Fruit fly (Drosophila melanogaster): ENCODE measurements around the gene Tie.

The Tie gene

dm6 chr3L:4474946-4475470, 56.9 kb downstream of the Tie start (continued):
- no peak for TF ChIP-seq pita (GFP tag; optimal IDR thresholded peaks at IDR 0.05)
- TF ChIP-seq ssp (GFP tag; IDR thresholded peaks at IDR 0.05), result no peak
- TF ChIP-seq CG4617 (GFP tag; optimal IDR thresholded peaks at IDR 0.05; ENCODE audit: borderline replicate concordance), result peak; percentile 40
- TF ChIP-seq pho (GFP tag; optimal IDR thresholded peaks at IDR 0.05), result peak; percentile 33
- no peak for TF ChIP-seq Antp (GFP tag; optimal IDR thresholded peaks at IDR 0.05)
- peak; percentile 77 for TF ChIP-seq CG10209 (GFP tag; optimal IDR thresholded peaks at IDR 0.05)
- no peak for TF ChIP-seq amos (GFP tag; IDR thresholded peaks at IDR 0.05; ENCODE audit: partially characterized antibody)
- peak; percentile 91 for TF ChIP-seq Vsx1 (GFP tag; optimal IDR thresholded peaks at IDR 0.05)
- TF ChIP-seq Bteb2 (GFP tag; optimal IDR thresholded peaks at IDR 0.05), result peak; percentile 78
- TF ChIP-seq Dip3 (GFP tag; optimal IDR thresholded peaks at IDR 0.05), result peak; percentile 42
- TF ChIP-seq CG11695 (GFP tag; IDR thresholded peaks at IDR 0.05), result 0 out of 3 replicates have a peak, but pooled peaks have one; percentile 44
- TF ChIP-seq CTCF (GFP tag; optimal IDR thresholded peaks at IDR 0.05), result peak; percentile 69
- peak; percentile 71 for TF ChIP-seq sqz (GFP tag; optimal IDR thresholded peaks at IDR 0.05)
- peak; percentile 65 for TF ChIP-seq ttk (GFP tag; IDR thresholded peaks at IDR 0.05)
- TF ChIP-seq kah (GFP tag; optimal IDR thresholded peaks at IDR 0.05), result peak; percentile 81
- TF ChIP-seq wor (GFP tag; IDR thresholded peaks at IDR 0.05), result no peak
- peak; percentile 32 for TF ChIP-seq CG18476 (GFP tag; optimal IDR thresholded peaks at IDR 0.05)
- no peak for TF ChIP-seq nom (GFP tag; optimal IDR thresholded peaks at IDR 0.05)
- TF ChIP-seq emc (GFP tag; optimal IDR thresholded peaks at IDR 0.05), result peak; percentile 55
- TF ChIP-seq CG12391 (tag; optimal IDR thresholded peaks at IDR 0.05), result peak; percentile 86
- no peak for TF ChIP-seq sisA (GFP tag; IDR thresholded peaks at IDR 0.05)
- peak; percentile 84; the same call in 2 of the 3 replicates for TF ChIP-seq otp (GFP tag; IDR thresholded peaks at IDR 0.05)
- TF ChIP-seq CG3163 (GFP tag; optimal IDR thresholded peaks at IDR 0.05), result peak; percentile 24
- no peak for TF ChIP-seq esg (GFP tag; conservative IDR thresholded peaks at IDR 0.05)
- TF ChIP-seq CG30403 (GFP tag; optimal IDR thresholded peaks at IDR 0.05), result peak; percentile 14
- TF ChIP-seq CG13296 (GFP tag; optimal IDR thresholded peaks at IDR 0.05), result peak; percentile 95
- no peak for TF ChIP-seq aop (GFP tag; IDR thresholded peaks at IDR 0.05)
- TF ChIP-seq repo (GFP tag; optimal IDR thresholded peaks at IDR 0.05), result peak; percentile 65
- TF ChIP-seq bab2 (GFP tag; optimal IDR thresholded peaks at IDR 0.05), result peak; percentile 2
- TF ChIP-seq Doc2 (GFP tag; IDR thresholded peaks at IDR 0.05), result no peak
- TF ChIP-seq insv (GFP tag; optimal IDR thresholded peaks at IDR 0.05), result peak in 1 of 2 experiments; percentile 74
- TF ChIP-seq CG13424 (tag; optimal IDR thresholded peaks at IDR 0.05), result peak; percentile 64
- peak; percentile 84 for TF ChIP-seq CG10431 (GFP tag; optimal IDR thresholded peaks at IDR 0.05)
- TF ChIP-seq knrl (GFP tag; IDR thresholded peaks at IDR 0.05; ENCODE audit: partially characterized antibody), result no peak
- peak; percentile 70 for TF ChIP-seq oc (tag; optimal IDR thresholded peaks at IDR 0.05)
- 0 out of 2 replicates have a peak, but pooled peaks have one; percentile 13 for TF ChIP-seq Taf1 (GFP tag; IDR thresholded peaks at IDR 0.05)
- peak; percentile 71 for TF ChIP-seq CG2678 (tag; optimal IDR thresholded peaks at IDR 0.05)
- 0 out of 2 replicates have a peak, but pooled peaks have one; percentile 49 for TF ChIP-seq sim (GFP tag; IDR thresholded peaks at IDR 0.05)
- no peak for TF ChIP-seq ftz-f1 (GFP tag; optimal IDR thresholded peaks at IDR 0.05)
- TF ChIP-seq CG6791 (GFP tag; IDR thresholded peaks at IDR 0.05; ENCODE audit: partially characterized antibody), result no peak
- TF ChIP-seq Sry-δ (GFP tag; optimal IDR thresholded peaks at IDR 0.05), result no peak
- TF ChIP-seq Lpt (GFP tag; optimal IDR thresholded peaks at IDR 0.05), result no peak
- TF ChIP-seq CG1024 (GFP tag; IDR thresholded peaks at IDR 0.05), result peak; percentile 65
- peak; percentile 83 for TF ChIP-seq CG18011 (GFP tag; optimal IDR thresholded peaks at IDR 0.05)
- peak; percentile 86 for TF ChIP-seq CG17359 (tag; optimal IDR thresholded peaks at IDR 0.05)
- TF ChIP-seq Rfx (GFP tag; IDR thresholded peaks at IDR 0.05), result peak; percentile 74
- TF ChIP-seq NC2β (GFP tag; optimal IDR thresholded peaks at IDR 0.05), result peak; percentile 77
- peak; percentile 58 for TF ChIP-seq CG12942 (GFP tag; optimal IDR thresholded peaks at IDR 0.05)
- peak; percentile 72 for TF ChIP-seq disco-r (GFP tag; optimal IDR thresholded peaks at IDR 0.05)
- no peak for TF ChIP-seq tx (GFP tag; optimal IDR thresholded peaks at IDR 0.05)
- no peak; the same call in 1 of the 2 replicates for TF ChIP-seq Drgx (GFP tag; IDR thresholded peaks at IDR 0.05)

All from whole organism, embryonic.